Fruit fly (Drosophila melanogaster) whole organism, pupa: ENCODE results near the gene CG16789.

ENCODE experiments used
- CG10348 ChIP-seq: fragments of 200-800 bp; sonication (Bioruptor generic); IDR thresholded peaks from 2 replicates; pipeline ENCODE4 v1.3.6; 2022; ENCODE audit warnings: missing biosample characterization, missing genetic modification characterization
- CG12605 ChIP-seq: fragments of 200-800 bp; sonication (Bioruptor generic); IDR thresholded peaks from 2 replicates; pipeline ENCODE4 v1.3.6; 2022; ENCODE audit warnings: missing biosample characterization, missing genetic modification characterization
- CG13204 ChIP-seq: fragments of 200-800 bp; sonication (Bioruptor generic); optimal IDR thresholded peaks from 2 replicates; lab custom pipeline; 2018; ENCODE audit warnings: missing biosample characterization, mild to moderate bottlenecking, missing genetic modification characterization, moderate library complexity
- CG14655 ChIP-seq: fragments of 200-800 bp; sonication (Bioruptor generic); optimal IDR thresholded peaks from 3 replicates; lab custom pipeline; 2017; ENCODE audit warnings: mild to moderate bottlenecking, missing biosample characterization, missing genetic modification reagents, missing genetic modification characterization
- CG15710 ChIP-seq: fragments of 200-800 bp; sonication (Bioruptor generic); optimal IDR thresholded peaks from 2 replicates; lab custom pipeline; 2018; ENCODE audit warnings: missing biosample characterization, mild to moderate bottlenecking, missing genetic modification characterization, moderate library complexity
- CG17806 ChIP-seq: fragments of 200-800 bp; sonication (Bioruptor generic); optimal IDR thresholded peaks from 2 replicates; lab custom pipeline; 2018; ENCODE audit warnings: missing biosample characterization, mild to moderate bottlenecking, missing genetic modification characterization, moderate library complexity
- CG32121 ChIP-seq: fragments of 200-800 bp; sonication (Bioruptor generic); IDR thresholded peaks from 2 replicates; pipeline ENCODE4 v1.3.6; 2022; ENCODE audit warnings: missing biosample characterization, missing genetic modification characterization
- CG34367 ChIP-seq: fragments of 200-800 bp; sonication (Bioruptor generic); optimal IDR thresholded peaks from 2 replicates; lab custom pipeline; 2018; ENCODE audit warnings: missing biosample characterization, mild to moderate bottlenecking, missing genetic modification characterization
- CG4496 ChIP-seq: fragments of 200-800 bp; sonication (Bioruptor generic); IDR thresholded peaks from 3 replicates; pipeline ENCODE4 v1.3.6; 2022; ENCODE audit warnings: missing biosample characterization, missing genetic modification characterization
- CG8159 ChIP-seq: fragments of 200-800 bp; sonication (Bioruptor generic); optimal IDR thresholded peaks from 3 replicates; lab custom pipeline; 2018; ENCODE audit warnings: missing biosample characterization, mild to moderate bottlenecking, missing genetic modification characterization, moderate library complexity
- CG8301 ChIP-seq: fragments of 200-800 bp; sonication (Bioruptor generic); optimal IDR thresholded peaks from 2 replicates; lab custom pipeline; 2018; ENCODE audit warnings: missing biosample characterization, mild to moderate bottlenecking, missing genetic modification characterization
- CG9948 ChIP-seq: fragments of 200-800 bp; sonication (Bioruptor generic); optimal IDR thresholded peaks from 2 replicates; lab custom pipeline; 2018; ENCODE audit warnings: missing biosample characterization, mild to moderate bottlenecking, missing genetic modification characterization, moderate library complexity
- D1 ChIP-seq: fragments of 200-800 bp; sonication (Bioruptor generic); optimal IDR thresholded peaks from 2 replicates; lab custom pipeline; 2018; ENCODE audit warnings: missing biosample characterization, mild to moderate bottlenecking, missing genetic modification characterization, moderate library complexity
- EcR ChIP-seq: fragments of 200-800 bp; sonication (Bioruptor generic); optimal IDR thresholded peaks from 3 replicates; lab custom pipeline; 2019; ENCODE audit warnings: missing biosample characterization, missing genetic modification characterization, mild to moderate bottlenecking, moderate library complexity, missing genetic modification reagents
- Ets98B ChIP-seq: fragments of 200-800 bp; sonication (Bioruptor generic); IDR thresholded peaks from 2 replicates; pipeline ENCODE4 v1.3.6; 2022; ENCODE audit warnings: missing biosample characterization, missing genetic modification characterization
- Pif1A ChIP-seq: fragments of 200-800 bp; sonication (Bioruptor generic); optimal IDR thresholded peaks from 3 replicates; lab custom pipeline; 2016; ENCODE audit warnings: missing biosample characterization, missing genetic modification characterization
- Pif1B ChIP-seq: fragments of 200-800 bp; sonication (Bioruptor generic); optimal IDR thresholded peaks from 3 replicates; lab custom pipeline; 2016; ENCODE audit warnings: missing biosample characterization, missing genetic modification characterization
- Snoo ChIP-seq: fragments of 200-800 bp; sonication (Bioruptor generic); optimal IDR thresholded peaks from 3 replicates; lab custom pipeline; 2017; ENCODE audit warnings: missing biosample characterization, mild to moderate bottlenecking, missing genetic modification characterization, inconsistent platforms
- fd96Ca ChIP-seq: fragments of 200-800 bp; sonication (Bioruptor generic); IDR thresholded peaks from 3 replicates; pipeline ENCODE4 v1.3.6; 2022; ENCODE audit warnings: missing biosample characterization, missing genetic modification characterization
- gl ChIP-seq: fragments of 200-800 bp; sonication (Bioruptor generic); optimal IDR thresholded peaks from 2 replicates; lab custom pipeline; 2018; ENCODE audit warnings: missing biosample characterization, mild to moderate bottlenecking, missing genetic modification characterization
- rn ChIP-seq: fragments of 200-800 bp; sonication (Bioruptor generic); IDR thresholded peaks from 2 replicates; pipeline ENCODE4 v1.3.6; 2022; ENCODE audit warnings: missing biosample characterization, missing genetic modification characterization

The CG16789 gene

DNA sequence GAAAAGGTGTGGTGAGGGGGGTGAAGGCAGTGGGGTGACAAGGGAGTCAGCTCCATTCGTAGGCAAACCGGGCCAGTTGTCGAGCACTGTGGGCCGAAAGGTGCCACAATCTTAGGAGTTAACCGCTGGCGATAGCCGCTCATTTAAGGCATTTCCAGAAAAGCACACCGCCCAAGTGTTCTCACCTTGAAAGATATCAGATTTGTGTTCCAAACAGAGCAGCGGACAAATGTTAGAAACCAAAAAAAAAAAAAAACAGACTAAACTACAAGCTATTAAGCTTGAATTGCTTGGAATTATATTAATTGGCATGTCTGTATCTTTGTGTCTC is 28.2 kb downstream of the CG16789 start:
- TF ChIP-seq CG12605 (GFP tag; lab: Robert Waterston, UW) (no peak), CG8159 (peak; percentile 63), CG15710 (peak; percentile 39), CG8301 (peak; percentile 30), CG14655 (GFP tag; lab: Kevin White, UChicago) (peak; percentile 71), CG34367 (tag; lab: Kevin White, UChicago) (peak; percentile 45), CG17806 (tag; lab: Kevin White, UChicago) (no peak)
- TF ChIP-seq, all 21 proteins: peak for 5

DNA sequence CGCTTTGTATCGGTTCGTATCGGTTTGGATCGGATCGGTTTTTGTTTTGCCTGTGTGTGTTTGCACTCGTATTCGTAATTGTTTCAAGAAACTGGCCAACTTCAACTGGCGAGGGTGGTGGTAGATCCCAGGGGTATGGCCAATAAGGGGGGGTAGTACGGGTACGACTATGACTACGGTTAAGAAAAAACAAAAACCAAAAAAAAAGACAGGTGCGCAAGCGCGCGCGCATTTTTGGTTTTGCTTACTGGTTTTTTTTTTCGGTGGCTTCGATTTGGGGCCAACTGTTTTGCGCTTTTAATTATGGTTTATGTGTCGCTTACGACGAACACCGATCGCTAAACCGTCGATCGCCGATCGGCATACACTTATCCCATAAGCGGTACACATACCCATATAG is 28.8 kb downstream of the CG16789 start:
- TF ChIP-seq CG32121 (GFP tag; lab: Robert Waterston, UW), result peak; percentile 24; the same call in 1 of the 2 replicates
- TF ChIP-seq CG12605 (GFP tag; lab: Robert Waterston, UW), result peak; percentile 19; the same call in 1 of the 2 replicates
- TF ChIP-seq Snoo (tag; lab: Kevin White, UChicago), result no peak
- TF ChIP-seq fd96Ca, result peak; percentile 66; the same call in 1 of the 3 replicates
- 0 out of 2 replicates have a peak, but pooled peaks have one; percentile 29 for TF ChIP-seq rn (GFP tag; lab: Robert Waterston, UW)

DNA sequence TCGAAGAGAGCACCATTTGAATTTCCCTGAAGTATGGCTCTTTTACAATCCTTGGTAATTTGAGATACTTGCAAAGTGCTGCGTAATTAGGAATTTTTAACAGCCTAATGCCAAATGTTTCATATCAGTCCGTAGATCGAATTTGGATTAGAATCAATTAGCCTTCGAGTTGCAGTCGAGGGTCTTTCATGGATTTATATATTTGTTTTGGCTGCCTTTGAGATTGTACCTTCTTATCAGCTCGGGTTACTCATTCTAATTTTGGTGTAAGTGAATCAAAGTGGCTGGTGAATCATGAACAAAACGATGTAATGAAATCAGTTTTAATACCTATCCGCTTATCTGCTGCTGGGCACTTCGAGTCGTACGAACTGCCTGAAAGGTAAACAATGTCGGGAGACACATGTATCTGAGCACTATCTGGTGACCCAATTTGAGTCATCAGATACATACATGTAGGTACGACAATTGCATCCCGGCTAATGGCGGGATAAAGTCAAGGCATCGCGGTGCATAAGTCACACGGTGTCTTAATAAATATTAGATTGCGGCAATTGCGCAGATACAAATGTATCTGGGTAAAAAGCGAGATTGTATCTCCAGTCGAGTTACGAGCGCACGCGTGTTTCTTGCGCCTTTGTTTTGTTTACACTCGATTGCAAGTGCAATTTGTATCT is 29.8 kb downstream of the CG16789 start:
- TF ChIP-seq CG4496 (no peak), CG32121 (GFP tag; lab: Robert Waterston, UW) (no peak), CG15710 (no peak), EcR (GFP tag; lab: Kevin White, UChicago) (no peak), CG8301 (no peak), gl (tag; lab: Kevin White, UChicago) (no peak), Pif1A (GFP tag; lab: Kevin White, UChicago) (no peak), Pif1B (GFP tag; lab: Kevin White, UChicago) (no peak), rn (GFP tag; lab: Robert Waterston, UW) (no peak), CG8159 (no peak), CG17806 (tag; lab: Kevin White, UChicago) (no peak), CG14655 (GFP tag; lab: Kevin White, UChicago) (no peak), Ets98B (no peak), CG12605 (GFP tag; lab: Robert Waterston, UW) (no peak)

dm6 chr3R:9596615-9597014 is 30.6 kb downstream of the CG16789 start:
- no peak for TF ChIP-seq CG32121 (GFP tag; lab: Robert Waterston, UW)
- no peak for TF ChIP-seq CG17806 (tag; lab: Kevin White, UChicago)
- no peak for TF ChIP-seq CG4496

dm6 chr3R:9598099-9598498 is 32.1 kb downstream of the CG16789 start:
- TF ChIP-seq CG8159 (peak; percentile 67), EcR (GFP tag; lab: Kevin White, UChicago) (no peak), D1 (tag; lab: Kevin White, UChicago) (peak; percentile 20), CG13204 (GFP tag; lab: Kevin White, UChicago) (peak; percentile 6), CG17806 (tag; lab: Kevin White, UChicago) (peak; percentile 75), gl (tag; lab: Kevin White, UChicago) (peak; percentile 6), Ets98B (peak; percentile 68), fd96Ca (peak; percentile 87), CG32121 (GFP tag; lab: Robert Waterston, UW) (peak; percentile 76), Snoo (tag; lab: Kevin White, UChicago) (peak; percentile 27), rn (GFP tag; lab: Robert Waterston, UW) (peak; percentile 38; the same call in 1 of the 2 replicates), CG14655 (GFP tag; lab: Kevin White, UChicago) (peak; percentile 92), CG12605 (GFP tag; lab: Robert Waterston, UW) (peak; percentile 73), Pif1A (GFP tag; lab: Kevin White, UChicago) (peak; percentile 85), CG34367 (tag; lab: Kevin White, UChicago) (peak; percentile 47), CG4496 (peak; percentile 82), CG15710 (peak; percentile 58), CG9948 (tag; lab: Kevin White, UChicago) (peak; percentile 75), CG8301 (peak; percentile 94), CG10348 (peak; percentile 48; the same call in 1 of the 2 replicates), Pif1B (GFP tag; lab: Kevin White, UChicago) (peak; percentile 77)
- TF ChIP-seq, all 21 proteins: peak for 20

DNA sequence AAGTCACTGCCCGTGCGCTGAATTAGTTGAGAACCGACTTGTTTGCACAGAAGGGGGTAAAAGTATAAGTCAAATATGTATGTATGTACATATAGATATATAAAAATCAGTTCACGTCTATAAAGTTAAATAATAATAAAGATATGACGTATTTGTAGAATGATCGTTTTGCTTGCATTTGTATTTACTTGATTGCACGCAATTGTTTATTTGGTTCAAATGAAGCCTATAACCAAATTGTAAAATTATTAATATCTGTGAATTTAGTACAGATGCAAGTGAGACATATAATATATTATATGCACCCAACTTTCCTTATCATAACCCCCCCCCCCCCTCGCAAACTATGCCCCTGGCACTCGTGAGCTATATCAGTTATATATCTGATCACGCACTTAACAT is 34.6 kb downstream of the CG16789 start:
- TF ChIP-seq CG8301 (peak; percentile 27), CG9948 (tag; lab: Kevin White, UChicago) (peak; percentile 6), CG12605 (GFP tag; lab: Robert Waterston, UW) (no peak), gl (tag; lab: Kevin White, UChicago) (peak; percentile 22), Pif1A (GFP tag; lab: Kevin White, UChicago) (peak; percentile 45), D1 (tag; lab: Kevin White, UChicago) (no peak), Pif1B (GFP tag; lab: Kevin White, UChicago) (peak; percentile 31), EcR (GFP tag; lab: Kevin White, UChicago) (no peak), fd96Ca (no peak), CG4496 (peak; percentile 51; the same call in 2 of the 3 replicates), CG13204 (GFP tag; lab: Kevin White, UChicago) (no peak), CG17806 (tag; lab: Kevin White, UChicago) (peak; percentile 45), Ets98B (peak; percentile 40), rn (GFP tag; lab: Robert Waterston, UW) (no peak), CG32121 (GFP tag; lab: Robert Waterston, UW) (no peak), CG15710 (peak; percentile 40), CG14655 (GFP tag; lab: Kevin White, UChicago) (peak; percentile 25), CG10348 (no peak), CG8159 (peak; percentile 61)
